Fruit fly (Drosophila melanogaster): ENCODE data around the gene CG13926.
A peak's percentile ranks its signal among the peaks of the same experiment; 100 is the strongest.

The CG13926 gene

dm6 chr3L:1576489-1577106, 41.4 kb downstream of the CG13926 start, which contains the start of gene CG13917:
Gene CG13917, plus strand, starts transcription at chr3L:1576699.
- no peak for TF ChIP-seq CG7368 (GFP tag; optimal IDR thresholded peaks at IDR 0.05)
- TF ChIP-seq Eip78C (GFP tag): peak; percentile 85
- no peak for TF ChIP-seq topi (GFP tag; optimal IDR thresholded peaks at IDR 0.05)
- TF ChIP-seq CG10631 (GFP tag; optimal IDR thresholded peaks at IDR 0.05): no peak
- TF ChIP-seq Sox14 (GFP tag; optimal IDR thresholded peaks at IDR 0.05): no peak
- TF ChIP-seq vri (GFP tag; optimal IDR thresholded peaks at IDR 0.05): no peak
- TF ChIP-seq esn (GFP tag; optimal IDR thresholded peaks at IDR 0.05): no peak
- TF ChIP-seq CG32006 (GFP tag; optimal IDR thresholded peaks at IDR 0.05): no peak
- no peak for TF ChIP-seq Ets21C (GFP tag; optimal IDR thresholded peaks at IDR 0.05)
- no peak for TF ChIP-seq Sox15 (GFP tag; optimal IDR thresholded peaks at IDR 0.05)
- no peak for TF ChIP-seq fd59A (GFP tag; optimal IDR thresholded peaks at IDR 0.05)
- TF ChIP-seq CG1621 (tag; optimal IDR thresholded peaks at IDR 0.05): no peak
- no peak for TF ChIP-seq CG3919 (GFP tag; optimal IDR thresholded peaks at IDR 0.05)
- TF ChIP-seq cyc (GFP tag; optimal IDR thresholded peaks at IDR 0.05): no peak
- TF ChIP-seq pdm3 (GFP tag; optimal IDR thresholded peaks at IDR 0.05): no peak
- TF ChIP-seq eg (GFP tag; IDR thresholded peaks at IDR 0.05): 0 out of 3 replicates have a peak, but pooled peaks have one; percentile 21
- TF ChIP-seq CG4318 (GFP tag; optimal IDR thresholded peaks at IDR 0.05): no peak
- TF ChIP-seq Eip93F (GFP tag; optimal IDR thresholded peaks at IDR 0.05): no peak
- TF ChIP-seq CG6792 (GFP tag; optimal IDR thresholded peaks at IDR 0.05): no peak
- no peak for TF ChIP-seq dac (GFP tag; optimal IDR thresholded peaks at IDR 0.05)
- peak; percentile 45 for TF ChIP-seq dsx (GFP tag; optimal IDR thresholded peaks at IDR 0.05; ENCODE audit: poor library complexity, severe bottlenecking)
- TF ChIP-seq CG8119 (GFP tag; IDR thresholded peaks at IDR 0.05): 0 out of 3 replicates have a peak, but pooled peaks have one; percentile 15
- no peak for TF ChIP-seq fd85E (GFP tag; optimal IDR thresholded peaks at IDR 0.05)
- no peak for TF ChIP-seq CG15336 (GFP tag; IDR thresholded peaks at IDR 0.05)
- TF ChIP-seq CG8319 (GFP tag; optimal IDR thresholded peaks at IDR 0.05): no peak
- no peak for TF ChIP-seq achi (GFP tag; optimal IDR thresholded peaks at IDR 0.05)
- TF ChIP-seq CG6854 (GFP tag; optimal IDR thresholded peaks at IDR 0.05): peak; percentile 71
- TF ChIP-seq CG6808 (GFP tag; optimal IDR thresholded peaks at IDR 0.05): peak; percentile 29
- TF ChIP-seq lz (GFP tag; optimal IDR thresholded peaks at IDR 0.05): no peak
- no peak for TF ChIP-seq Met (GFP tag; optimal IDR thresholded peaks at IDR 0.05)
- TF ChIP-seq Sox102F (GFP tag; optimal IDR thresholded peaks at IDR 0.05): no peak
- no peak for TF ChIP-seq Smox (GFP tag; optimal IDR thresholded peaks at IDR 0.05)
- TF ChIP-seq CG16779 (tag; optimal IDR thresholded peaks at IDR 0.05): peak; percentile 7
- no peak for TF ChIP-seq CG8632 (GFP tag; optimal IDR thresholded peaks at IDR 0.05)
- TF ChIP-seq Eip75B (GFP tag; optimal IDR thresholded peaks at IDR 0.05): no peak
- no peak for TF ChIP-seq Hr39 (GFP tag; optimal IDR thresholded peaks at IDR 0.05)
- no peak for TF ChIP-seq Ets96B (tag; optimal IDR thresholded peaks at IDR 0.05)
- TF ChIP-seq OdsH (GFP tag; optimal IDR thresholded peaks at IDR 0.05): no peak
- peak; percentile 33; the same call in 1 of the 3 replicates for TF ChIP-seq CG6163 (GFP tag; IDR thresholded peaks at IDR 0.05)
- TF ChIP-seq Blimp-1 (GFP tag; optimal IDR thresholded peaks at IDR 0.05): no peak
- TF ChIP-seq ss (GFP tag; optimal IDR thresholded peaks at IDR 0.05): peak in 1 of 2 experiments; percentile 42
- no peak for TF ChIP-seq Hr38 (GFP tag; optimal IDR thresholded peaks at IDR 0.05)
- no peak for TF ChIP-seq CG11762 (GFP tag; optimal IDR thresholded peaks at IDR 0.05; ENCODE audit: insufficient read depth)
- TF ChIP-seq CG11294 (GFP tag; IDR thresholded peaks at IDR 0.05): no peak
- no peak for TF ChIP-seq CG31627 (GFP tag; optimal IDR thresholded peaks at IDR 0.05)
- no peak for TF ChIP-seq net (GFP tag; optimal IDR thresholded peaks at IDR 0.05)
- peak; percentile 36 for TF ChIP-seq CG6276 (GFP tag; optimal IDR thresholded peaks at IDR 0.05)
